Worm (Caenorhabditis elegans): ENCODE data around the gene acs-22.
A peak's percentile ranks its signal among the peaks of the same experiment; 100 is the strongest.

Gene acs-22

ce11 chrX:8971461-8971860 lies 40.5 kb downstream of the acs-22 start (continued):
- no peak for TF ChIP-seq nhr-23 (tag; optimal IDR thresholded peaks at IDR 0.05)
- TF ChIP-seq pqm-1 (tag; optimal IDR thresholded peaks at IDR 0.05), result peak; percentile 10
- no peak for TF ChIP-seq ztf-4 (tag; optimal IDR thresholded peaks at IDR 0.05)
- no peak for TF ChIP-seq mdl-1 (tag; optimal IDR thresholded peaks at IDR 0.05)
- no peak for TF ChIP-seq zag-1 (tag; optimal IDR thresholded peaks at IDR 0.05)
- no peak for TF ChIP-seq lsy-12 (tag; optimal IDR thresholded peaks at IDR 0.05)
- no peak for TF ChIP-seq nhr-25 (tag; optimal IDR thresholded peaks at IDR 0.05)
- TF ChIP-seq elt-1 (tag; optimal IDR thresholded peaks at IDR 0.05), result no peak
- no peak for TF ChIP-seq ztf-11 (tag; optimal IDR thresholded peaks at IDR 0.05)
- TF ChIP-seq fkh-10 (GFP tag; optimal IDR thresholded peaks at IDR 0.05), result no peak
- no peak for TF ChIP-seq ZK546.5 (tag; optimal IDR thresholded peaks at IDR 0.05)
- no peak for TF ChIP-seq nhr-76 (tag; optimal IDR thresholded peaks at IDR 0.05)
- peak in 1 of 3 experiments; percentile 35 for TF ChIP-seq elt-3 (tag; optimal IDR thresholded peaks at IDR 0.05)
- TF ChIP-seq pha-4 (tag; optimal IDR thresholded peaks at IDR 0.05), result peak; percentile 57
- peak; percentile 13 for TF ChIP-seq elt-2 (tag; optimal IDR thresholded peaks at IDR 0.05)
- TF ChIP-seq ceh-9 (tag; optimal IDR thresholded peaks at IDR 0.05), result no peak
- TF ChIP-seq nhr-28 (tag; optimal IDR thresholded peaks at IDR 0.05), result no peak
- TF ChIP-seq nhr-43 (tag; optimal IDR thresholded peaks at IDR 0.05; ENCODE audit: poor library complexity, severe bottlenecking), result no peak
- TF ChIP-seq lin-39 (tag; optimal IDR thresholded peaks at IDR 0.05), result peak; percentile 26
- TF ChIP-seq ceh-82 (tag; optimal IDR thresholded peaks at IDR 0.05), result no peak
- TF ChIP-seq nfya-1 (tag; optimal IDR thresholded peaks at IDR 0.05; ENCODE audit: insufficient read depth), result peak; percentile 25
- TF ChIP-seq ceh-16 (tag; optimal IDR thresholded peaks at IDR 0.05), result no peak
- peak; percentile 43 for TF ChIP-seq hmg-11 (tag; optimal IDR thresholded peaks at IDR 0.05)
- no peak for TF ChIP-seq tbx-2 (tag; optimal IDR thresholded peaks at IDR 0.05)

ce11 chrX:8980676-8981075 lies 49.7 kb downstream of the acs-22 start, which contains the start of gene nmur-1:
TSS of gene nmur-1 (plus strand) at chrX:8980976.
- no peak for TF ChIP-seq sea-2 (GFP tag; optimal IDR thresholded peaks at IDR 0.05)
- no peak for TF ChIP-seq nhr-237 (tag; optimal IDR thresholded peaks at IDR 0.05)
- TF ChIP-seq egl-5 (tag; optimal IDR thresholded peaks at IDR 0.05), result no peak
- TF ChIP-seq skn-1 (tag; optimal IDR thresholded peaks at IDR 0.05), result no peak
- TF ChIP-seq nhr-43 (tag; optimal IDR thresholded peaks at IDR 0.05; ENCODE audit: poor library complexity, severe bottlenecking), result no peak
- TF ChIP-seq ceh-16 (tag; optimal IDR thresholded peaks at IDR 0.05), result no peak
- no peak for TF ChIP-seq nhr-25 (tag; optimal IDR thresholded peaks at IDR 0.05)
- no peak for TF ChIP-seq ztf-4 (tag; optimal IDR thresholded peaks at IDR 0.05)
- no peak for TF ChIP-seq ZK546.5 (tag; optimal IDR thresholded peaks at IDR 0.05)
- no peak for TF ChIP-seq fkh-2 (tag; optimal IDR thresholded peaks at IDR 0.05)
- no peak for TF ChIP-seq eor-1 (tag; optimal IDR thresholded peaks at IDR 0.05)
- no peak for TF ChIP-seq tbx-2 (tag; optimal IDR thresholded peaks at IDR 0.05)
- TF ChIP-seq mml-1 (tag; optimal IDR thresholded peaks at IDR 0.05), result no peak

- TF ChIP-seq snpc-4 (tag; optimal IDR thresholded peaks at IDR 0.05) (no peak), nfya-1 (tag; optimal IDR thresholded peaks at IDR 0.05; ENCODE audit: insufficient read depth) (peak; percentile 26)
These were observed 55.5 kb downstream of the acs-22 start for ce11 chrX:8986452-8986851.

ce11 chrX:8987828-8988227 lies 56.8 kb downstream of the acs-22 start, which contains the start of gene twk-18:
TSS of gene twk-18 (plus strand) at chrX:8988128.
- TF ChIP-seq elt-1 (tag; optimal IDR thresholded peaks at IDR 0.05) (peak; percentile 55), lsy-12 (tag; optimal IDR thresholded peaks at IDR 0.05) (no peak)
